Worm (Caenorhabditis elegans) whole organism, late embryonic: Measurements from ENCODE around the gene C29E4.9.
A peak's percentile ranks its signal among the peaks of the same experiment; 100 is the strongest.

Experiments used
- C08G9.2 ChIP-seq: sonication (generic microtip); optimal IDR thresholded peaks from 2 replicates; lab custom pipeline; 2016; ENCODE audit warnings: mild to moderate bottlenecking, missing genetic modification characterization, moderate library complexity, missing compliant biosample characterization
- C38D4.7 ChIP-seq: fragments of 200-800 bp; sonication (Bioruptor generic); optimal IDR thresholded peaks from 2 replicates; lab custom pipeline; 2018; ENCODE audit warnings: mild to moderate bottlenecking, missing genetic modification characterization, moderate library complexity, missing compliant biosample characterization
- F13H6.1 ChIP-seq: sonication (generic microtip); optimal IDR thresholded peaks from 2 replicates; lab custom pipeline; 2016; ENCODE audit warnings: missing genetic modification characterization, missing compliant biosample characterization
- Y22D7AL.16 ChIP-seq: sonication (generic microtip); optimal IDR thresholded peaks from 2 replicates; lab custom pipeline; 2016; ENCODE audit warnings: missing genetic modification characterization, missing compliant biosample characterization
- ceh-14 ChIP-seq: sonication (generic microtip); optimal IDR thresholded peaks from 2 replicates; lab custom pipeline; 2016; ENCODE audit warnings: missing genotype, missing genetic modification characterization, missing compliant biosample characterization
- ceh-2 ChIP-seq: sonication (generic microtip); optimal IDR thresholded peaks from 2 replicates; lab custom pipeline; 2016; ENCODE audit warnings: missing genotype, missing genetic modification characterization, missing compliant biosample characterization
- ceh-22 ChIP-seq: sonication (generic microtip); optimal IDR thresholded peaks from 2 replicates; lab custom pipeline; 2017; ENCODE audit warnings: missing biosample characterization, missing genetic modification characterization
- ceh-24 ChIP-seq: sonication (generic microtip); optimal IDR thresholded peaks from 2 replicates; lab custom pipeline; 2016; ENCODE audit warnings: mild to moderate bottlenecking, missing genetic modification characterization, missing compliant biosample characterization
- ceh-30 ChIP-seq: fragments of 150-350 bp; optimal IDR thresholded peaks from 2 replicates; lab custom pipeline; 2014; ENCODE audit warnings: missing biosample characterization, missing genetic modification characterization
- ceh-31 ChIP-seq: sonication (generic microtip); optimal IDR thresholded peaks from 2 replicates; lab custom pipeline; 2016; ENCODE audit warnings: missing genetic modification characterization, missing compliant biosample characterization
- ceh-45 ChIP-seq: fragments of 200-800 bp; sonication (Bioruptor generic); IDR thresholded peaks from 2 replicates; pipeline ENCODE4 v1.3.6; 2022; ENCODE audit warnings: missing genetic modification reagents, missing genetic modification characterization, missing compliant biosample characterization
- che-1 ChIP-seq: sonication (generic microtip); optimal IDR thresholded peaks from 2 replicates; lab custom pipeline; 2016; ENCODE audit warnings: mild to moderate bottlenecking, missing genetic modification characterization, missing compliant biosample characterization
- dve-1 ChIP-seq: sonication (generic microtip); optimal IDR thresholded peaks from 2 replicates; lab custom pipeline; 2017; ENCODE audit warnings: antibody characterized with exemption, mild to moderate bottlenecking, missing genetic modification characterization, missing compliant biosample characterization
- elt-2 ChIP-seq: sonication (generic microtip); optimal IDR thresholded peaks from 2 replicates; lab custom pipeline; 2016; ENCODE audit warnings: missing genetic modification reagents, missing genetic modification characterization, missing compliant biosample characterization
- elt-4 ChIP-seq: sonication (generic microtip); optimal IDR thresholded peaks from 2 replicates; lab custom pipeline; 2016; ENCODE audit warnings: missing genetic modification characterization, missing compliant biosample characterization
- eyg-1 ChIP-seq: sonication (generic microtip); optimal IDR thresholded peaks from 2 replicates; lab custom pipeline; 2016; ENCODE audit warnings: missing genotype, missing genetic modification characterization, missing compliant biosample characterization
- fax-1 ChIP-seq: sonication (generic microtip); optimal IDR thresholded peaks from 2 replicates; lab custom pipeline; 2016; ENCODE audit warnings: missing genotype, missing genetic modification characterization, missing compliant biosample characterization
- fkh-10 ChIP-seq: fragments of 150-350 bp; optimal IDR thresholded peaks from 2 replicates; lab custom pipeline; 2014; ENCODE audit warnings: missing biosample characterization, missing genetic modification reagents, missing genetic modification characterization
- gmeb-2 ChIP-seq: sonication (generic microtip); optimal IDR thresholded peaks from 2 replicates; lab custom pipeline; 2016; ENCODE audit warnings: missing genetic modification characterization, inconsistent platforms, missing compliant biosample characterization
- hlh-15 ChIP-seq: sonication (generic microtip); optimal IDR thresholded peaks from 2 replicates; lab custom pipeline; 2016; ENCODE audit warnings: missing genetic modification characterization, missing compliant biosample characterization
- hlh-6 ChIP-seq: sonication (generic microtip); optimal IDR thresholded peaks from 2 replicates; lab custom pipeline; 2016; ENCODE audit warnings: missing genotype, missing genetic modification characterization, missing compliant biosample characterization
- hlh-8 ChIP-seq: sonication (generic microtip); optimal IDR thresholded peaks from 2 replicates; lab custom pipeline; 2016; ENCODE audit warnings: missing genotype, missing genetic modification characterization, missing compliant biosample characterization
- madf-2 ChIP-seq: sonication (generic microtip); optimal IDR thresholded peaks from 2 replicates; lab custom pipeline; 2017; ENCODE audit warnings: missing genetic modification characterization, missing compliant biosample characterization
- nfya-1 ChIP-seq: sonication (generic microtip); optimal IDR thresholded peaks from 2 replicates; lab custom pipeline; 2017; ENCODE audit warnings: missing genetic modification characterization, mild to moderate bottlenecking, missing compliant biosample characterization, antibody characterized with exemption, moderate library complexity
- npax-4 ChIP-seq: sonication (generic microtip); optimal IDR thresholded peaks from 2 replicates; lab custom pipeline; 2016; ENCODE audit warnings: missing genetic modification characterization, missing compliant biosample characterization
- pag-3 ChIP-seq: sonication (generic microtip); optimal IDR thresholded peaks from 2 replicates; lab custom pipeline; 2016; ENCODE audit warnings: missing compliant biosample characterization, missing genetic modification characterization, borderline replicate concordance
- pat-9 ChIP-seq: fragments of 200-800 bp; sonication (Bioruptor generic); optimal IDR thresholded peaks from 2 replicates; lab custom pipeline; 2018; ENCODE audit warnings: mild to moderate bottlenecking, missing genetic modification characterization, moderate library complexity, missing compliant biosample characterization
- pha-2 ChIP-seq: sonication (generic microtip); optimal IDR thresholded peaks from 2 replicates; lab custom pipeline; 2017; ENCODE audit warnings: mild to moderate bottlenecking, missing genetic modification characterization, missing compliant biosample characterization
- pha-4 ChIP-seq: fragments of 150-350 bp; optimal IDR thresholded peaks from 2 replicates; lab custom pipeline; 2018; ENCODE audit warnings: missing biosample characterization, missing genetic modification reagents, missing genetic modification characterization
- rnt-1 ChIP-seq: sonication (generic microtip); optimal IDR thresholded peaks from 2 replicates; lab custom pipeline; 2016; ENCODE audit warnings: missing genetic modification characterization, missing compliant biosample characterization
- syd-9 ChIP-seq: sonication (generic microtip); optimal IDR thresholded peaks from 2 replicates; lab custom pipeline; 2016; ENCODE audit warnings: mild to moderate bottlenecking, missing genetic modification characterization, moderate library complexity, missing compliant biosample characterization
- tbx-2 ChIP-seq: sonication (generic microtip); optimal IDR thresholded peaks from 2 replicates; lab custom pipeline; 2016; ENCODE audit warnings: missing genetic modification characterization, missing compliant biosample characterization
- ttx-3 ChIP-seq: sonication (generic microtip); optimal IDR thresholded peaks from 2 replicates; lab custom pipeline; 2016; ENCODE audit warnings: missing genetic modification reagents, missing genetic modification characterization, missing compliant biosample characterization
- unc-3 ChIP-seq, 2 experiments: fragments of 200-800 bp in 1 of 2; sonication (Bioruptor generic) in 1 of 2; sonication (generic microtip) in 1 of 2; conservative IDR thresholded peaks in 1 of 2; optimal IDR thresholded peaks in 1 of 2; 2 replicates each; pipeline versions ENCODE4 v1.3.6 to Lab custom; 2016 to 2022; ENCODE audit warnings: missing compliant biosample characterization in 2 of 2, missing genetic modification characterization in 2 of 2, missing genetic modification reagents in 1 of 2
- unc-42 ChIP-seq: sonication (generic microtip); optimal IDR thresholded peaks from 2 replicates; lab custom pipeline; 2016; ENCODE audit warnings: missing genotype, missing genetic modification characterization, missing compliant biosample characterization
- unc-55 ChIP-seq: sonication (generic microtip); optimal IDR thresholded peaks from 2 replicates; lab custom pipeline; 2017; ENCODE audit warnings: missing biosample characterization, missing genetic modification reagents, missing genetic modification characterization
- ztf-16 ChIP-seq: sonication (generic microtip); optimal IDR thresholded peaks from 2 replicates; lab custom pipeline; 2017; ENCODE audit warnings: missing genetic modification characterization, missing compliant biosample characterization

The C29E4.9 gene

ce11 chrIII:7928549-7929129, 28.2 kb downstream of the C29E4.9 start, which contains the start of the genes C29E4.13 and npp-15:
C29E4.13 (minus strand) TSS chrIII:7928717.
npp-15 (plus strand) TSS chrIII:7929043.
- TF ChIP-seq nfya-1 (tag; lab: Kevin White, UChicago) (peak; percentile 20), Y22D7AL.16 (tag; lab: Kevin White, UChicago) (no peak), pha-4 (no peak), rnt-1 (no peak), hlh-8 (tag; lab: Kevin White, UChicago) (no peak), unc-42 (tag; lab: Kevin White, UChicago) (no peak)

ce11 chrIII:7925968-7926367, 30.9 kb downstream of the C29E4.9 start:
- TF ChIP-seq ceh-2 (peak; percentile 11), hlh-15 (tag; lab: Kevin White, UChicago) (no peak), ceh-14 (tag; lab: Kevin White, UChicago) (no peak), ttx-3 (tag; lab: Kevin White, UChicago) (no peak)

ce11 chrIII:7924821-7925220, 32.0 kb downstream of the C29E4.9 start, which contains the start of gene tag-250:
tag-250 (minus strand) TSS chrIII:7924921.
- no peak for TF ChIP-seq C08G9.2
- no peak for TF ChIP-seq ceh-45
- no peak for TF ChIP-seq rnt-1
- no peak for TF ChIP-seq madf-2 (tag; lab: Kevin White, UChicago)
- no peak for TF ChIP-seq hlh-6 (tag; lab: Kevin White, UChicago)
- TF ChIP-seq syd-9 = no peak
- TF ChIP-seq ceh-2 = no peak
- no peak for TF ChIP-seq ceh-24 (tag; lab: Kevin White, UChicago)
- TF ChIP-seq elt-4 (tag; lab: Kevin White, UChicago) = no peak
- TF ChIP-seq C38D4.7 (GFP tag; lab: Kevin White, UChicago) = no peak
- TF ChIP-seq dve-1 (tag; lab: Kevin White, UChicago) = no peak
- TF ChIP-seq tbx-2 = no peak
- TF ChIP-seq ceh-30 = no peak
- TF ChIP-seq ztf-16 (tag; lab: Kevin White, UChicago) = no peak
- no peak for TF ChIP-seq F13H6.1
- no peak for TF ChIP-seq che-1

- TF ChIP-seq C38D4.7 (GFP tag; lab: Kevin White, UChicago) (no peak), ztf-16 (tag; lab: Kevin White, UChicago) (no peak), ceh-30 (no peak), unc-55 (GFP tag; lab: Kevin White, UChicago) (no peak), pag-3 (tag; lab: Kevin White, UChicago) (no peak), npax-4 (no peak), F13H6.1 (no peak), fax-1 (tag; lab: Kevin White, UChicago) (no peak), ceh-22 (tag; lab: Kevin White, UChicago) (no peak), ceh-31 (no peak), elt-2 (tag; lab: Kevin White, UChicago) (no peak), ceh-14 (tag; lab: Kevin White, UChicago) (no peak), gmeb-2 (tag; lab: Kevin White, UChicago) (no peak), pat-9 (tag; lab: Kevin White, UChicago) (no peak), eyg-1 (tag; lab: Kevin White, UChicago) (no peak), fkh-10 (GFP tag; lab: Kevin White, UChicago) (no peak), unc-3 (GFP tag; conservative IDR thresholded peaks at IDR 0.05; lab: Robert Waterston, UW) (no peak), unc-3 (tag; optimal IDR thresholded peaks at IDR 0.05; lab: Kevin White, UChicago) (no peak), pha-2 (tag; lab: Kevin White, UChicago) (no peak), tbx-2 (no peak), che-1 (no peak)
- TF ChIP-seq, all 69 proteins: peak for 0
Observed at ce11 chrIII:7922207-7922606, 34.7 kb downstream of the C29E4.9 start, which contains the start of gene C29E4.17. C29E4.17 (plus strand) TSS chrIII:7922507.
